Fruit fly (Drosophila melanogaster) whole organism, embryonic: ENCODE data around the gene CG43051.

Source experiments
- Abd-B ChIP-seq: fragments of 200-800 bp; sonication (Bioruptor generic); optimal IDR thresholded peaks from 2 replicates; lab custom pipeline; 2018; ENCODE audit warnings: missing biosample characterization, mild to moderate bottlenecking, missing genetic modification characterization, moderate library complexity
- CG10267 ChIP-seq: fragments of 200-800 bp; sonication (Bioruptor generic); optimal IDR thresholded peaks from 2 replicates; lab custom pipeline; 2018; ENCODE audit warnings: missing biosample characterization, mild to moderate bottlenecking, missing genetic modification characterization, moderate library complexity
- CG12744 ChIP-seq: fragments of 200-800 bp; sonication (Bioruptor generic); optimal IDR thresholded peaks from 2 replicates; lab custom pipeline; 2016; ENCODE audit warnings: missing biosample characterization, missing genetic modification characterization
- CG12942 ChIP-seq: fragments of 200-800 bp; sonication (Bioruptor generic); optimal IDR thresholded peaks from 3 replicates; lab custom pipeline; 2016; ENCODE audit warnings: missing biosample characterization, missing genetic modification characterization
- CG14441 ChIP-seq: fragments of 200-800 bp; sonication (Bioruptor generic); IDR thresholded peaks from 2 replicates; pipeline ENCODE4 v1.3.6; 2022; ENCODE audit warnings: missing biosample characterization, missing genetic modification characterization
- CG15696 ChIP-seq: fragments of 200-800 bp; sonication (Bioruptor generic); optimal IDR thresholded peaks from 2 replicates; lab custom pipeline; 2019; ENCODE audit warnings: missing biosample characterization, mild to moderate bottlenecking, missing genetic modification characterization, moderate library complexity
- CG1602 ChIP-seq: fragments of 200-800 bp; sonication (Bioruptor generic); optimal IDR thresholded peaks from 3 replicates; lab custom pipeline; 2016; ENCODE audit warnings: missing biosample characterization, missing genetic modification characterization
- CG17328 ChIP-seq: fragments of 200-800 bp; sonication (Bioruptor generic); IDR thresholded peaks from 2 replicates; pipeline ENCODE4 v1.3.6; 2022; ENCODE audit warnings: missing biosample characterization, missing genetic modification characterization
- CG17359 ChIP-seq: fragments of 200-800 bp; sonication (Bioruptor generic); optimal IDR thresholded peaks from 3 replicates; lab custom pipeline; 2018; ENCODE audit warnings: missing biosample characterization, mild to moderate bottlenecking, missing genetic modification characterization, moderate library complexity
- CG2199 ChIP-seq: fragments of 200-800 bp; sonication (Bioruptor generic); IDR thresholded peaks from 3 replicates; pipeline ENCODE4 v1.3.6; 2022; ENCODE audit warnings: missing biosample characterization, missing genetic modification characterization
- CG32767 ChIP-seq: fragments of 200-800 bp; sonication (Bioruptor generic); IDR thresholded peaks from 2 replicates; pipeline ENCODE4 v1.3.6; 2022; ENCODE audit warnings: missing biosample characterization, missing genetic modification characterization
- CG3407 ChIP-seq: fragments of 200-800 bp; sonication (Bioruptor generic); optimal IDR thresholded peaks from 2 replicates; lab custom pipeline; 2018; ENCODE audit warnings: missing biosample characterization, mild to moderate bottlenecking, missing genetic modification characterization
- CG3838 ChIP-seq: fragments of 200-800 bp; sonication (Bioruptor generic); optimal IDR thresholded peaks from 3 replicates; lab custom pipeline; 2016; ENCODE audit warnings: missing biosample characterization, missing genetic modification characterization
- CG4404 ChIP-seq: fragments of 200-800 bp; sonication (Bioruptor generic); IDR thresholded peaks from 2 replicates; pipeline ENCODE4 v1.3.6; 2022; ENCODE audit warnings: missing biosample characterization, missing genetic modification characterization
- CG6689 ChIP-seq: fragments of 200-800 bp; sonication (Bioruptor generic); IDR thresholded peaks from 2 replicates; pipeline ENCODE4 v1.3.6; 2022; ENCODE audit warnings: missing biosample characterization, missing genetic modification characterization
- CG6854 ChIP-seq: fragments of 200-800 bp; sonication (Bioruptor generic); optimal IDR thresholded peaks from 3 replicates; lab custom pipeline; 2017; ENCODE audit warnings: missing biosample characterization, mild to moderate bottlenecking, missing genetic modification characterization
- CG8944 ChIP-seq: fragments of 200-800 bp; sonication (Bioruptor generic); optimal IDR thresholded peaks from 3 replicates; lab custom pipeline; 2016; ENCODE audit warnings: missing biosample characterization, missing genetic modification characterization
- CG9215 ChIP-seq: fragments of 200-800 bp; sonication (Bioruptor generic); IDR thresholded peaks from 2 replicates; pipeline ENCODE4 v1.3.6; 2022; ENCODE audit warnings: missing biosample characterization, missing genetic modification characterization
- CG9609 ChIP-seq: fragments of 200-800 bp; sonication (Bioruptor generic); optimal IDR thresholded peaks from 3 replicates; lab custom pipeline; 2016; ENCODE audit warnings: missing biosample characterization, missing genetic modification characterization
- CG9932 ChIP-seq: fragments of 200-800 bp; sonication (Bioruptor generic); IDR thresholded peaks from 2 replicates; pipeline ENCODE4 v1.3.6; 2022; ENCODE audit warnings: missing biosample characterization, missing genetic modification characterization
- CTCF ChIP-seq: fragments of 200-800 bp; sonication (Bioruptor generic); optimal IDR thresholded peaks from 2 replicates; lab custom pipeline; 2017; ENCODE audit warnings: missing biosample characterization, mild to moderate bottlenecking, missing genetic modification characterization, moderate library complexity
- Dad ChIP-seq: fragments of 200-800 bp; sonication (Bioruptor generic); optimal IDR thresholded peaks from 3 replicates; lab custom pipeline; 2016; ENCODE audit warnings: missing biosample characterization, missing genetic modification characterization
- Dbx ChIP-seq: fragments of 200-800 bp; sonication (Bioruptor generic); IDR thresholded peaks from 3 replicates; pipeline ENCODE4 v1.3.6; 2022; ENCODE audit warnings: missing biosample characterization, missing genetic modification characterization
- E2f2 ChIP-seq: fragments of 200-800 bp; sonication (Bioruptor generic); IDR thresholded peaks from 2 replicates; pipeline ENCODE4 v1.3.6; 2022; ENCODE audit warnings: missing biosample characterization, missing genetic modification characterization
- Ets97D ChIP-seq: fragments of 200-800 bp; sonication (Bioruptor generic); optimal IDR thresholded peaks from 3 replicates; lab custom pipeline; 2016; ENCODE audit warnings: missing biosample characterization, missing genetic modification characterization
- Fer1 ChIP-seq: fragments of 200-800 bp; sonication (Bioruptor generic); optimal IDR thresholded peaks from 2 replicates; lab custom pipeline; 2017; ENCODE audit warnings: missing biosample characterization, mild to moderate bottlenecking, missing genetic modification characterization
- GATAe ChIP-seq: fragments of 200-800 bp; sonication (Bioruptor generic); conservative IDR thresholded peaks from 2 replicates; pipeline ENCODE4 v1.3.6; 2022; ENCODE audit warnings: missing biosample characterization, missing genetic modification characterization
- HLH4C ChIP-seq: fragments of 200-800 bp; sonication (Bioruptor generic); IDR thresholded peaks from 3 replicates; pipeline ENCODE4 v1.3.6; 2022; ENCODE audit warnings: missing biosample characterization, missing genetic modification characterization; ENCODE audit not compliant: partially characterized antibody
- HLH54F ChIP-seq: fragments of 200-800 bp; sonication (Bioruptor generic); optimal IDR thresholded peaks from 3 replicates; lab custom pipeline; 2016; ENCODE audit warnings: missing biosample characterization, missing genetic modification characterization
- Mes4 ChIP-seq: fragments of 200-800 bp; sonication (Bioruptor generic); optimal IDR thresholded peaks from 2 replicates; lab custom pipeline; 2016; ENCODE audit warnings: missing biosample characterization, missing genetic modification characterization
- Mrtf ChIP-seq: fragments of 200-800 bp; sonication (Bioruptor generic); IDR thresholded peaks from 3 replicates; pipeline ENCODE4 v1.3.6; 2022; ENCODE audit warnings: missing biosample characterization, missing genetic modification characterization
- PHDP ChIP-seq: fragments of 200-800 bp; sonication (Bioruptor generic); optimal IDR thresholded peaks from 3 replicates; lab custom pipeline; 2018; ENCODE audit warnings: missing biosample characterization, mild to moderate bottlenecking, missing genetic modification characterization, moderate library complexity
- Scr ChIP-seq: fragments of 200-800 bp; sonication (Bioruptor generic); IDR thresholded peaks from 2 replicates; pipeline ENCODE4 v1.3.6; 2022; ENCODE audit warnings: missing biosample characterization, missing genetic modification characterization; ENCODE audit not compliant: partially characterized antibody
- Trl ChIP-seq, 3 experiments: fragments of >200 bp in 2 of 3; fragments of 200-800 bp in 1 of 3; sonication (Bioruptor generic) in 1 of 3; optimal IDR thresholded peaks; 2 replicates in 1 of 3; 3 replicates in 2 of 3; lab custom pipeline; 2016 to 2017; ENCODE audit warnings: missing biosample characterization in 1 of 3, missing genetic modification characterization in 1 of 3
- Xbp1 ChIP-seq: fragments of 200-800 bp; sonication (Bioruptor generic); optimal IDR thresholded peaks from 3 replicates; lab custom pipeline; 2016; ENCODE audit warnings: missing biosample characterization, mild to moderate bottlenecking, missing genetic modification characterization
- dimm ChIP-seq: fragments of 200-800 bp; sonication (Bioruptor generic); IDR thresholded peaks from 2 replicates; pipeline ENCODE4 v1.3.6; 2022; ENCODE audit warnings: missing biosample characterization, missing genetic modification characterization
- dysf ChIP-seq: fragments of 200-800 bp; sonication (Bioruptor generic); IDR thresholded peaks from 3 replicates; pipeline ENCODE4 v1.3.6; 2022; ENCODE audit warnings: missing biosample characterization, missing genetic modification characterization
- grau ChIP-seq: fragments of 200-800 bp; optimal IDR thresholded peaks from 3 replicates; lab custom pipeline; 2019; ENCODE audit warnings: missing biosample characterization, mild to moderate bottlenecking, missing genetic modification characterization, moderate library complexity
- hbn ChIP-seq: fragments of 200-800 bp; sonication (Bioruptor generic); IDR thresholded peaks from 2 replicates; pipeline ENCODE4 v1.3.6; 2022; ENCODE audit warnings: missing biosample characterization, missing genetic modification characterization; ENCODE audit not compliant: partially characterized antibody
- ind ChIP-seq: fragments of 200-800 bp; sonication (Bioruptor generic); optimal IDR thresholded peaks from 3 replicates; lab custom pipeline; 2016; ENCODE audit warnings: missing biosample characterization, missing genetic modification characterization
- mirr ChIP-seq: fragments of 200-800 bp; sonication (Bioruptor generic); optimal IDR thresholded peaks from 3 replicates; lab custom pipeline; 2018; ENCODE audit warnings: missing biosample characterization, mild to moderate bottlenecking, missing genetic modification characterization
- mld ChIP-seq: fragments of 200-800 bp; sonication (Bioruptor generic); IDR thresholded peaks from 3 replicates; pipeline ENCODE4 v1.3.6; 2022; ENCODE audit warnings: missing biosample characterization, missing genetic modification characterization; ENCODE audit not compliant: partially characterized antibody
- onecut ChIP-seq: fragments of 200-800 bp; sonication (Bioruptor generic); IDR thresholded peaks from 2 replicates; pipeline ENCODE4 v1.3.6; 2022; ENCODE audit warnings: missing biosample characterization, missing genetic modification characterization
- pita ChIP-seq: fragments of 200-800 bp; sonication (Bioruptor generic); optimal IDR thresholded peaks from 2 replicates; lab custom pipeline; 2017; ENCODE audit warnings: missing biosample characterization, mild to moderate bottlenecking, missing genetic modification characterization
- pros ChIP-seq: fragments of 200-800 bp; sonication (Bioruptor generic); optimal IDR thresholded peaks from 3 replicates; lab custom pipeline; 2019; ENCODE audit warnings: missing biosample characterization, mild to moderate bottlenecking, missing genetic modification characterization, moderate library complexity
- ranshi ChIP-seq: fragments of 200-800 bp; sonication (Bioruptor generic); IDR thresholded peaks from 2 replicates; pipeline ENCODE4 v1.3.6; 2022; ENCODE audit warnings: missing biosample characterization, missing genetic modification characterization
- rib ChIP-seq: fragments of 200-800 bp; sonication (Bioruptor generic); IDR thresholded peaks from 2 replicates; pipeline ENCODE4 v1.3.6; 2022; ENCODE audit warnings: missing biosample characterization, missing genetic modification characterization
- tgo ChIP-seq: fragments of 200-800 bp; sonication (Bioruptor generic); IDR thresholded peaks from 3 replicates; pipeline ENCODE4 v1.3.6; 2022; ENCODE audit warnings: missing biosample characterization, missing genetic modification characterization
- trem ChIP-seq: fragments of 200-800 bp; optimal IDR thresholded peaks from 3 replicates; lab custom pipeline; 2019; ENCODE audit warnings: missing biosample characterization, mild to moderate bottlenecking, missing genetic modification characterization, moderate library complexity
- vnd ChIP-seq: fragments of 200-800 bp; sonication (Bioruptor generic); IDR thresholded peaks from 3 replicates; pipeline ENCODE4 v1.3.6; 2022; ENCODE audit warnings: missing biosample characterization, missing genetic modification characterization; ENCODE audit not compliant: partially characterized antibody
- wek ChIP-seq: fragments of 200-800 bp; sonication (Bioruptor generic); optimal IDR thresholded peaks from 3 replicates; lab custom pipeline; 2018; ENCODE audit warnings: missing biosample characterization, mild to moderate bottlenecking, missing genetic modification characterization, moderate library complexity

CG43051 gene

dm6 chr2L:12535637-12536038 is 27.9 kb downstream of the CG43051 start (continued):
- TF ChIP-seq vnd (GFP tag; lab: Robert Waterston, UW), result no peak
- no peak for TF ChIP-seq CG1602
- TF ChIP-seq mld, result no peak
- TF ChIP-seq tgo, result peak; percentile 19; the same call in 1 of the 3 replicates
- peak; percentile 57 for TF ChIP-seq CG15696 (tag; lab: Kevin White, UChicago)
- no peak for TF ChIP-seq hbn (GFP tag; lab: Robert Waterston, UW)
- no peak for TF ChIP-seq Trl (optimal IDR thresholded peaks at IDR 0.05; lab: Kevin White, UChicago)
- TF ChIP-seq Trl (GFP tag; optimal IDR thresholded peaks at IDR 0.05; lab: Kevin White, UChicago), result no peak
- TF ChIP-seq CG3838 (GFP tag; lab: Kevin White, UChicago), result no peak
- TF ChIP-seq CG10267 (tag; lab: Kevin White, UChicago), result peak; percentile 26
- TF ChIP-seq ind (GFP tag; lab: Kevin White, UChicago), result no peak
- 0 out of 2 replicates have a peak, but pooled peaks have one; percentile 21 for TF ChIP-seq ranshi
- TF ChIP-seq PHDP (tag; lab: Kevin White, UChicago), result peak; percentile 68
- no peak for TF ChIP-seq Abd-B
- no peak for TF ChIP-seq Dad (GFP tag; lab: Kevin White, UChicago)
- TF ChIP-seq CG3407 (GFP tag; lab: Kevin White, UChicago), result peak; percentile 52
- TF ChIP-seq CG6854 (GFP tag; lab: Kevin White, UChicago), result peak; percentile 82
- no peak for TF ChIP-seq Mes4 (GFP tag; lab: Kevin White, UChicago)
- no peak for TF ChIP-seq Ets97D (GFP tag; lab: Kevin White, UChicago)
- TF ChIP-seq CG9215, result peak; percentile 58
- peak; percentile 56 for TF ChIP-seq CG17359 (tag; lab: Kevin White, UChicago)
- peak; percentile 64 for TF ChIP-seq onecut (GFP tag; lab: Robert Waterston, UW)
- peak; percentile 46 for TF ChIP-seq CG17328
- TF ChIP-seq CG2199 (GFP tag; lab: Robert Waterston, UW), result peak; percentile 81; the same call in 2 of the 3 replicates
- no peak for TF ChIP-seq CG12744 (GFP tag; lab: Kevin White, UChicago)
- TF ChIP-seq CG32767, result no peak
- TF ChIP-seq CG4404 (GFP tag; lab: Robert Waterston, UW), result no peak
- peak; percentile 80 for TF ChIP-seq Fer1 (GFP tag; lab: Kevin White, UChicago)
- TF ChIP-seq Mrtf (GFP tag; lab: Robert Waterston, UW), result 0 out of 3 replicates have a peak, but pooled peaks have one; percentile 30
- peak; percentile 23 for TF ChIP-seq trem (tag; lab: Kevin White, UChicago)
- TF ChIP-seq E2f2, result peak; percentile 34; the same call in 1 of the 2 replicates
- TF ChIP-seq CG9609, result no peak
- TF ChIP-seq CG14441 (GFP tag; lab: Robert Waterston, UW), result peak; percentile 69
- TF ChIP-seq pros (GFP tag; lab: Kevin White, UChicago), result peak; percentile 51
- no peak; the same call in 2 of the 3 replicates for TF ChIP-seq HLH4C (GFP tag; lab: Robert Waterston, UW)
- TF ChIP-seq Dbx (GFP tag; lab: Robert Waterston, UW), result peak; percentile 56; the same call in 1 of the 3 replicates
- peak; percentile 50 for TF ChIP-seq GATAe
- TF ChIP-seq grau (tag; lab: Kevin White, UChicago), result peak; percentile 35
- TF ChIP-seq CG6689 (GFP tag; lab: Robert Waterston, UW), result peak; percentile 41; the same call in 1 of the 2 replicates
- no peak for TF ChIP-seq pita
- no peak for TF ChIP-seq Scr (GFP tag; lab: Robert Waterston, UW)
- peak; percentile 54; the same call in 2 of the 3 replicates for TF ChIP-seq dysf
- TF ChIP-seq CG8944, result no peak
- peak; percentile 53 for TF ChIP-seq CTCF
- TF ChIP-seq rib (GFP tag; lab: Robert Waterston, UW), result peak; percentile 52; the same call in 1 of the 2 replicates
- TF ChIP-seq CG9932, result peak; percentile 39; the same call in 1 of the 2 replicates
- TF ChIP-seq dimm, result no peak
- TF ChIP-seq HLH54F, result peak; percentile 12
- peak; percentile 95 for TF ChIP-seq mirr
- no peak for TF ChIP-seq Xbp1 (GFP tag; lab: Kevin White, UChicago)
- peak; percentile 64 for TF ChIP-seq wek (GFP tag; lab: Kevin White, UChicago)
- no peak for TF ChIP-seq CG12942
